Worm (Caenorhabditis elegans): ENCODE measurements around the gene fbxa-77.

ce11 chrIII:1238704-1239103, 10.6 kb upstream of the fbxa-77 start, which contains the start of gene fbxa-61:
- no peak for TF ChIP-seq hmbx-1 (tag; optimal IDR thresholded peaks at IDR 0.05)
- TF ChIP-seq sea-1 (GFP tag; conservative IDR thresholded peaks at IDR 0.05): no peak
- TF ChIP-seq ama-1 (optimal IDR thresholded peaks at IDR 0.05): no peak
- TF ChIP-seq pes-1 (GFP tag; IDR thresholded peaks at IDR 0.05): no peak
- TF ChIP-seq hmg-4 (GFP tag; optimal IDR thresholded peaks at IDR 0.05): no peak
- no peak for TF ChIP-seq scrt-1 (GFP tag; IDR thresholded peaks at IDR 0.05)
- no peak for TF ChIP-seq tbx-11 (GFP tag; IDR thresholded peaks at IDR 0.05)
- no peak for TF ChIP-seq flt-1 (GFP tag; IDR thresholded peaks at IDR 0.05)
- TF ChIP-seq F13C5.2 (tag; optimal IDR thresholded peaks at IDR 0.05): no peak
- TF ChIP-seq hnd-1 (tag; optimal IDR thresholded peaks at IDR 0.05): no peak
- TF ChIP-seq ets-7 (tag; optimal IDR thresholded peaks at IDR 0.05): no peak
- TF ChIP-seq tbx-37 (GFP tag; conservative IDR thresholded peaks at IDR 0.05): no peak
- no peak for TF ChIP-seq aly-1 (tag; optimal IDR thresholded peaks at IDR 0.05)
